Worm (Caenorhabditis elegans) whole organism, midembryonic: ENCODE results near the gene srbc-62.

Source experiments
- T22C8.4 ChIP-seq: fragments of 200-800 bp; sonication (Bioruptor generic); IDR thresholded peaks from 2 replicates; pipeline ENCODE4 v1.3.6; 2022; ENCODE audit warnings: missing genetic modification characterization, missing compliant biosample characterization
- klf-2 ChIP-seq: fragments of 200-800 bp; sonication (Bioruptor generic); conservative IDR thresholded peaks from 2 replicates; pipeline ENCODE4 v1.3.6; 2022; ENCODE audit warnings: missing genetic modification reagents, missing genetic modification characterization, missing compliant biosample characterization
- tab-1 ChIP-seq: fragments of 200-800 bp; sonication (Bioruptor generic); IDR thresholded peaks from 2 replicates; pipeline ENCODE4 v1.3.6; 2022; ENCODE audit warnings: missing genetic modification characterization, missing compliant biosample characterization

- no peak for TF ChIP-seq tab-1 (GFP tag; lab: Robert Waterston, UW)
- no peak for TF ChIP-seq klf-2 (GFP tag; lab: Robert Waterston, UW)
- no peak for TF ChIP-seq T22C8.4 (GFP tag; lab: Robert Waterston, UW)
Measured at ce11 chrV:17261385-17261784, 43.6 kb downstream of the srbc-62 start.
